Worm (Caenorhabditis elegans) whole organism, midembryonic: ENCODE results near the gene C02H6.3.

Experiments
- T22C8.4 ChIP-seq: fragments of 200-800 bp; sonication (Bioruptor generic); IDR thresholded peaks from 2 replicates; pipeline ENCODE4 v1.3.6; 2022; ENCODE audit warnings: missing genetic modification characterization, missing compliant biosample characterization
- cog-1 ChIP-seq: sonication (generic microtip); optimal IDR thresholded peaks from 2 replicates; lab custom pipeline; 2016; ENCODE audit warnings: missing genetic modification characterization, missing compliant biosample characterization
- flt-1 ChIP-seq: fragments of 200-800 bp; sonication (Bioruptor generic); IDR thresholded peaks from 2 replicates; pipeline ENCODE4 v1.3.6; 2022; ENCODE audit warnings: missing genetic modification characterization, missing compliant biosample characterization
- klf-2 ChIP-seq: fragments of 200-800 bp; sonication (Bioruptor generic); conservative IDR thresholded peaks from 2 replicates; pipeline ENCODE4 v1.3.6; 2022; ENCODE audit warnings: missing genetic modification reagents, missing genetic modification characterization, missing compliant biosample characterization
- med-1 ChIP-seq: sonication (generic microtip); optimal IDR thresholded peaks from 2 replicates; lab custom pipeline; 2017; ENCODE audit warnings: missing genetic modification characterization, mild to moderate bottlenecking, missing compliant biosample characterization, antibody characterized with exemption, missing genetic modification reagents; ENCODE audit not compliant: insufficient read depth
- ref-1 ChIP-seq: fragments of 200-800 bp; sonication (Bioruptor generic); conservative IDR thresholded peaks from 2 replicates; pipeline ENCODE4 v1.3.6; 2022; ENCODE audit warnings: missing genetic modification reagents, missing genetic modification characterization, missing compliant biosample characterization
- tab-1 ChIP-seq: fragments of 200-800 bp; sonication (Bioruptor generic); IDR thresholded peaks from 2 replicates; pipeline ENCODE4 v1.3.6; 2022; ENCODE audit warnings: missing genetic modification characterization, missing compliant biosample characterization
- ztf-23 ChIP-seq: fragments of 200-800 bp; sonication (Bioruptor generic); IDR thresholded peaks from 2 replicates; pipeline ENCODE4 v1.3.6; 2022; ENCODE audit warnings: missing genetic modification reagents, missing genetic modification characterization, missing compliant biosample characterization
- ztf-29 ChIP-seq: fragments of 200-800 bp; sonication (Bioruptor generic); IDR thresholded peaks from 2 replicates; pipeline ENCODE4 v1.3.6; 2022; ENCODE audit warnings: missing genetic modification reagents, missing genetic modification characterization, missing compliant biosample characterization

The C02H6.3 gene

DNA sequence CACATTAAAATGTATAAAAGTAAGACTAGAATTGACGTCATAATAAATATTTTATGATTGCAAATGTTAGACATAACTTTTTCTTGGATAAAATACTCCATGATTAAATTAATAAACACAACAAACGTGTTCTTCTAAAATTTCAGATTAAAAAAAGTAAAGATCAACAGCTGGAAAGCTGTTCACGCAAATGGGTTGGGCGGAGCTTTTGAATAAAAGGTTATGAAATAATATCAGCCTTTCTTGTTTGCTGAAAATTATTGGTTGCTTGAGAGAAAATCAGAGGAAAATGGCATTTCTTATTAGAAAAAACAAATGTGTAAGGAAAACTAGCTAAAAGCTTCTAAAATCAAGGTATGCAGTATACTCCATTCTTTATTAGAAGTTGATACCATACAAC, at the start of gene C02H6.3:
Gene C02H6.3 (minus strand): TSS at position 101 of the 400 bp plus-strand sequence.
- TF ChIP-seq T22C8.4 (GFP tag; lab: Robert Waterston, UW) (no peak), ztf-23 (GFP tag; lab: Robert Waterston, UW) (no peak), ztf-29 (no peak), cog-1 (no peak), tab-1 (GFP tag; lab: Robert Waterston, UW) (no peak), ref-1 (GFP tag; lab: Robert Waterston, UW) (no peak), med-1 (GFP tag; lab: Kevin White, UChicago) (no peak), klf-2 (GFP tag; lab: Robert Waterston, UW) (no peak), flt-1 (no peak)

DNA sequence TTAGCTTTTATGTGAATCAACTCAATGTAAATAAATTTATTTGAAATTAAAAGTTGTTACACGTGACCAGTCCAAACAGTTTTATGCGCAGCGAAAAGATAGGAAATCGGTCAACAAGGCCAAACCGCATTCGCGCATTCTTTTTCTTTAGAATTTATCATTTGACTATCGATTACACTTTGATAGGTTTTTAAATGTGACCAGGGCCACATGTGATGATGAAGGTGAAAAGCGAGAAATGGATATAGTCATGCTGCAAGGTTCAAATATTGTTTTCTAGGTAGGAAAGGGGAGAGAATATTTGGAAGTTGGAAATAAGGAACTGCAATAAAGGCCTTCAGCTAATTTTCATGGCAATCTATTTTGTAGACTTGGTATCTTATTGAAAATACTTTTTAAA, 49.3 kb upstream of the C02H6.3 start:
- no peak for TF ChIP-seq klf-2 (GFP tag; lab: Robert Waterston, UW)
- no peak for TF ChIP-seq ztf-29
- no peak for TF ChIP-seq med-1 (GFP tag; lab: Kevin White, UChicago)
- TF ChIP-seq ztf-23 (GFP tag; lab: Robert Waterston, UW): no peak
- no peak for TF ChIP-seq flt-1
- no peak for TF ChIP-seq tab-1 (GFP tag; lab: Robert Waterston, UW)
- no peak for TF ChIP-seq T22C8.4 (GFP tag; lab: Robert Waterston, UW)
- no peak for TF ChIP-seq ref-1 (GFP tag; lab: Robert Waterston, UW)
- TF ChIP-seq cog-1: no peak

DNA sequence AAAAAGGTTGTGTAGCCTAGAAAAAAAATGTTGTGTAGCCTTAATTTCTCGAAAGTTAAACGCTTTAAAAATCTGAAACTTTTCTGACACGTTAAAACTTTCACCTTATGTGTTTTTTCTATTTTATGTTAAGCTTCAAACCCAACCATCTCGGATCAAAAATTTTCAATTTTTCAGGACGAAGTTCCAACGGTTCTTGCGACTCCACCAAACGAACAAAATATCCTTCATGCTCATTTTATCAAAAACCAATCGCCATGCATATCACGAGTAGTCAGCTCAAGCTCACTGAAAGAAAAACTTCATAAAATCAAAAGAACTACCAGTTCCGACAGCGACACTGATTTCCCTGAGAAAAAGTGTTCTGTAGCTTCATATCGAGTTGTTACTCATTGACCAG, 48.9 kb upstream of the C02H6.3 start:
- TF ChIP-seq ztf-29: no peak
- no peak for TF ChIP-seq ref-1 (GFP tag; lab: Robert Waterston, UW)
- TF ChIP-seq tab-1 (GFP tag; lab: Robert Waterston, UW): no peak
- no peak for TF ChIP-seq klf-2 (GFP tag; lab: Robert Waterston, UW)
- TF ChIP-seq T22C8.4 (GFP tag; lab: Robert Waterston, UW): no peak
- no peak for TF ChIP-seq flt-1
- TF ChIP-seq ztf-23 (GFP tag; lab: Robert Waterston, UW): no peak

DNA sequence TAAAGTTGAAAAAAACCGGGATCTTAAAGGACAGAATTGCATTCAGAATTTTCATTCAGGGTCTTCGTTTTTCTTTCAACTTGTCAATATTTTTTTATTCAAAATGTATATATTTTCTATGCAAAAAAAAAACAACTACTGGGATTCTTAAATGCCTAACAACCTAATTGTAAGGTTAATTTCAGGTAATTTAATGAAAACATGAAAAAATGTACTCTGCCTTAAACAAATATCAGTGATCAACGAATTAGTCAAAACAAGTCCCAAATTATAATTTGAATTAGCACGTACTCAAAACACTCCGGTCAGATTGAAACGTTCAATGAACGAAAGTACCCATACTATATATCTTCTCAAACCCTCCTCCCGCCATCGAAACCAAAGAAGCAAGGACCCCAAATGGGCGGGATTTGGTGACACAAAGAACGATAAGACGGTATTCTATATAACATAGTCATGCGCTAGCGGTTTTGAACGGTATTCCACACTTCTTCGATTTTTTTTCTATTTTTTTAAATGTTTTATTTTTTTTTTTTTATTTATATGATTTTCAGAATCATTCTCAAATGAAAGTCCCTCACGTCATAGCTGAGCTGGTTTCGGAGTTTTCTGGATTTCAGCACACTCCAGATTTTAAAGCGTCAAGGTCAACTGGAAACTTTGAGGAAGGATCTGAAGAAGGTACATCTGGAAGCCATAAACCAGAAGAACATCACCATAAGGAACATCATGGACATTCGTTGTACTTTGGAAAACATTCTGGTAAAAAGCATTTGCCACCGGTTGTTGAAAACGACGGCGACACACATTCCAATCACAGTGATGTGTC, 47.9 kb upstream of the C02H6.3 start, which contains the start of the genes ddo-2 and F25E5.8:
Gene ddo-2 (minus strand): TSS at position 330 of the 829 bp plus-strand sequence.
Gene F25E5.8 (plus strand): TSS at position 555 of the 829 bp plus-strand sequence.
- TF ChIP-seq med-1 (GFP tag; lab: Kevin White, UChicago) (no peak), T22C8.4 (GFP tag; lab: Robert Waterston, UW) (no peak), ztf-23 (GFP tag; lab: Robert Waterston, UW) (no peak), flt-1 (no peak), cog-1 (no peak), ref-1 (GFP tag; lab: Robert Waterston, UW) (no peak), klf-2 (GFP tag; lab: Robert Waterston, UW) (no peak)

DNA sequence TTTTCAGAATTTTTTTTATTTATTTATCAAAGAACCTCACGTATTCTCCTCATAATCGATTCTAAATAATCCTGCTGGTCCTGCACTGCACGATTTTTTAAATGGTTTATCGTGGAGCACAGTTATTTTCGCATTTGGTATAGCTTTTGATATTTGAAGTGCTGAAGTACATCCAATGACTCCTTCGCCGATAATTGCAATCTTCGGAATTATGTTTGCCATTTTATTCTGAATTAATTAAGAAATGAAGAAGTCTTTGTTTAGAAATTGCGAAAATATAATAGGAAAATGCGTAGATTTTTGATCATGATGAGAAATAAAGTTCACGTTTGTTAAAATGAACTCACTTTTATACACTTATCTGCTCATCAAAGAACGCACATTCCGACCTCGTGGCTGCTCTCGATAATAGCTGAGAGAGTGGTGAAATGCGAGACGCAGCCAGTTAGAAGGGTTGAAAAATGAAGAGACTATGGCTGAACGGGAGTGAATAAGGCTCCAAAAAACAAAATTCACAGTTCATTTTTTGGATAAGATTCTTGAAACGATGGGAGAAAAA, 47.2 kb upstream of the C02H6.3 start:
- TF ChIP-seq flt-1 (no peak), klf-2 (GFP tag; lab: Robert Waterston, UW) (no peak), ref-1 (GFP tag; lab: Robert Waterston, UW) (no peak), cog-1 (no peak), T22C8.4 (GFP tag; lab: Robert Waterston, UW) (no peak), ztf-23 (GFP tag; lab: Robert Waterston, UW) (no peak), med-1 (GFP tag; lab: Kevin White, UChicago) (no peak), tab-1 (GFP tag; lab: Robert Waterston, UW) (no peak), ztf-29 (no peak)

DNA sequence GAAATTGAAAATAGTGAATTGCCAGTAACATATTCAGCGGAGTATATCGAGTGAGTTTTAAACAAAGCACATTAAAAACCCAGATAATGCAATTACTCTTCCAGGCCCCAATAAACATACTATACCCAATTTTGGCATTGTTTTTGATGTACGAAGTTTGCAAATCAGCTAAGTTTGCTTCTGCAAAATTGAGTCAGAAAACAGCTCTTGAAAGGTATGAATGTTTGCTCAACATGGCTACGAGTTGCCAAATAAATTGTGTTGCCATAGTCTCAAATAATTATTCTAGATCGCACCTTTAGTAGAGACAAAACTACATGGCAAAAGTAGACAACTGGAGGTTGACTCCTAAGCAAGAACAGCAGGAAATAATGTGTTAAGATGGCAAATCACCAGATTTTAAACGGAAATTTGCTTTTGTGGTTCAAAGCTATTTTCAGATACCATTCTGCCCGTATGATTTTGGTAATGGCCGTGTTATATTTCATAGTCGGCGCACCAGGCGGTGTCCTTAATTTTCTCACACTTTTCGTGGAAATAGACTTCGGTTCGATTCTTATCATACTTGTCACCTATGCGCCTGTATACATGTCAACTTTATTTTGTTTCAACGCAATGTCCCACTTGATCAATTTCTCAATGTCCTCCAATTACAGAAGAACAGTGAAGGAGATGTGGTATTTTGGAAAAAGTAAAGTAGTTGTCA, 44.9 kb upstream of the C02H6.3 start:
- TF ChIP-seq flt-1: no peak
- no peak for TF ChIP-seq tab-1 (GFP tag; lab: Robert Waterston, UW)
- no peak for TF ChIP-seq ztf-29
- no peak for TF ChIP-seq med-1 (GFP tag; lab: Kevin White, UChicago)
- no peak for TF ChIP-seq T22C8.4 (GFP tag; lab: Robert Waterston, UW)
- TF ChIP-seq ref-1 (GFP tag; lab: Robert Waterston, UW): no peak
- no peak for TF ChIP-seq klf-2 (GFP tag; lab: Robert Waterston, UW)
- no peak for TF ChIP-seq cog-1
- TF ChIP-seq ztf-23 (GFP tag; lab: Robert Waterston, UW): no peak

DNA sequence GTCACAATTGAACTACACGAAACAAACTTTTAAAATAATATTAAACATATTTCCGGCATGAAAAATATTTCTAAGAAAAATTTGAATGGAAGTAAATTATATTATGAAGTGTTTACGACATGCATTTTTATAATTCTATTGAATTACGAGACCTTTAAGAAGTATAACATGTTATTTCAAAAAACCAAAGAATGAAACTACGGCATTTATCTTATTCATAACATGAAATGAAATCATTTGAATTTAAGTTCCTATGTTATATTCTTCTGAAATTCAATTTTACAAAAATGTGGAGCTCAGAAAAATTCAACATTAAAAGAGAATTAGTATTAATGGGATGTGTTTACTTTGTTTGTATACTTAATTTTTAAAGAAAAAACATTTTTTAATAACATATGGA, 43.4 kb upstream of the C02H6.3 start, which contains the start of gene srw-71:
Gene srw-71 (minus strand): TSS at position 101 of the 400 bp plus-strand sequence.
- no peak for TF ChIP-seq tab-1 (GFP tag; lab: Robert Waterston, UW)
- TF ChIP-seq med-1 (GFP tag; lab: Kevin White, UChicago): no peak
- TF ChIP-seq ztf-29: no peak
- TF ChIP-seq flt-1: no peak
- TF ChIP-seq ztf-23 (GFP tag; lab: Robert Waterston, UW): no peak
- no peak for TF ChIP-seq ref-1 (GFP tag; lab: Robert Waterston, UW)
- no peak for TF ChIP-seq klf-2 (GFP tag; lab: Robert Waterston, UW)
- no peak for TF ChIP-seq cog-1
- TF ChIP-seq T22C8.4 (GFP tag; lab: Robert Waterston, UW): no peak

DNA sequence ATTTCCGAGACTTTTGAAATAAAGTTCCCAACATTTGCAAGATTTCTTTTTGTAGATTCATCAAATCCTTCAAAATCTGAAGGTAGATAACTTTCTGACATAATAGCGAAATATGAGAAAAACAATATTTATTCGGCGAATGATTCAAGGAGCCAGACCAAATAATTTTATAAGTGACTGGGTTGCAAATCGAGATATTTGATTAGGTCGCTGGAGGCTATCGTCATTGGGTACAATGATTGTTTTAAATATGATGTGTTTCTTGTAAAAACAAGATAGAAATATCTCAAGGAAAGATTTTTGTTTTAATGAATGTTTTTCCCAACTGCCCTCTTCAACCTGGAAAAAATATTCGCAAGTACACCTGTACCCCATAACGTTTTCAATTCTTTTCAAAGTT, 41.2 kb upstream of the C02H6.3 start, which contains the start of gene srw-69:
Gene srw-69 (minus strand): TSS at position 101 of the 400 bp plus-strand sequence.
- TF ChIP-seq ztf-29: no peak

DNA sequence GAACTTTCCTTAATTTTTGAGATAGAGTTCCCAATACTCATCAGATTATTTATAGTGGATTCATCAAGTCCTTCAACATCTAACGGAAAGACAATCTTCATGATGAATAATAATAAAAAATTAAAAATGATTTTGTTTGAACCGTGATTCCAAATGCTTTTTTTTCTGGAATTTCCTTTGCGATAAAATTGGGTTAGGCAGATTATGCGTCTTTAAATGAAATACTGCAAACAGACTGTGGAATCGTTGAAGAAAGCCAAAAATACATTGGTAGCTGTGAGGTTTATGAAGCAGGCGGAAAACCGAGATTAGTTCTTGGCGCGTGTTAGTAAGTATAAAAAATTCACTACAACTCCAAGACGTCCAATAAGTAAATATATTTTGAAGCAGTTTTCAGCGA, 38.9 kb upstream of the C02H6.3 start, which contains the start of gene srw-68:
Gene srw-68 (minus strand): TSS at position 101 of the 400 bp plus-strand sequence.
- TF ChIP-seq klf-2 (GFP tag; lab: Robert Waterston, UW) (no peak), cog-1 (no peak), ref-1 (GFP tag; lab: Robert Waterston, UW) (no peak), ztf-23 (GFP tag; lab: Robert Waterston, UW) (no peak), flt-1 (no peak), tab-1 (GFP tag; lab: Robert Waterston, UW) (no peak), T22C8.4 (GFP tag; lab: Robert Waterston, UW) (no peak), med-1 (GFP tag; lab: Kevin White, UChicago) (no peak), ztf-29 (no peak)
